Worm (Caenorhabditis elegans) whole organism, young adult: ENCODE results near the gene F43C11.4.

Experiments
- B0019.2 ChIP-seq: fragments of 200-800 bp; sonication (Bioruptor generic); conservative IDR thresholded peaks from 2 replicates; pipeline ENCODE4 v1.3.6; 2022; ENCODE audit warnings: missing genetic modification reagents, missing genetic modification characterization, missing compliant biosample characterization
- D2030.7 ChIP-seq: fragments of 200-800 bp; sonication (Bioruptor generic); IDR thresholded peaks from 2 replicates; pipeline ENCODE4 v1.3.6; 2022; ENCODE audit warnings: missing genetic modification reagents, missing genetic modification characterization, missing compliant biosample characterization
- F39B2.1 ChIP-seq: fragments of 200-800 bp; sonication (Bioruptor generic); IDR thresholded peaks from 2 replicates; pipeline ENCODE4 v1.3.6; 2022; ENCODE audit warnings: missing genetic modification reagents, missing genetic modification characterization, missing compliant biosample characterization
- F52B5.7 ChIP-seq: sonication (generic microtip); optimal IDR thresholded peaks from 2 replicates; lab custom pipeline; 2016; ENCODE audit warnings: mild to moderate bottlenecking, missing genetic modification characterization, missing compliant biosample characterization
- F57A8.1 ChIP-seq: fragments of 200-800 bp; sonication (Bioruptor generic); optimal IDR thresholded peaks from 2 replicates; lab custom pipeline; 2018; ENCODE audit warnings: mild to moderate bottlenecking, missing genetic modification characterization, moderate library complexity, missing compliant biosample characterization
- K11D2.4 ChIP-seq: fragments of 200-800 bp; sonication (Bioruptor generic); IDR thresholded peaks from 2 replicates; pipeline ENCODE4 v1.3.6; 2022; ENCODE audit warnings: missing genetic modification reagents, missing genetic modification characterization, missing compliant biosample characterization
- K12H6.12 ChIP-seq: fragments of 200-800 bp; sonication (Bioruptor generic); optimal IDR thresholded peaks from 2 replicates; lab custom pipeline; 2018; ENCODE audit warnings: mild to moderate bottlenecking, missing genetic modification characterization, missing compliant biosample characterization
- T26A5.8 ChIP-seq: sonication (generic microtip); optimal IDR thresholded peaks from 2 replicates; lab custom pipeline; 2016; ENCODE audit warnings: missing genetic modification characterization, missing compliant biosample characterization
- Y53F4B.3 ChIP-seq: fragments of 200-800 bp; sonication (Bioruptor generic); IDR thresholded peaks from 2 replicates; pipeline ENCODE4 v1.3.6; 2022; ENCODE audit warnings: missing genetic modification reagents, missing genetic modification characterization, missing compliant biosample characterization
- attf-6 ChIP-seq: fragments of 200-800 bp; sonication (Bioruptor generic); IDR thresholded peaks from 2 replicates; pipeline ENCODE4 v1.3.6; 2022; ENCODE audit warnings: missing genetic modification reagents, missing genetic modification characterization, missing compliant biosample characterization
- bed-2 ChIP-seq: fragments of 200-800 bp; sonication (Bioruptor generic); IDR thresholded peaks from 2 replicates; pipeline ENCODE4 v1.3.6; 2022; ENCODE audit warnings: missing genetic modification reagents, missing genetic modification characterization, missing compliant biosample characterization
- ceh-27 ChIP-seq: fragments of 200-800 bp; sonication (Bioruptor generic); optimal IDR thresholded peaks from 2 replicates; lab custom pipeline; 2018; ENCODE audit warnings: mild to moderate bottlenecking, missing genetic modification characterization, moderate library complexity, missing compliant biosample characterization
- ceh-79 ChIP-seq: sonication (generic microtip); optimal IDR thresholded peaks from 2 replicates; lab custom pipeline; 2017; ENCODE audit warnings: mild to moderate bottlenecking, missing genetic modification characterization, missing compliant biosample characterization
- efl-1 ChIP-seq: fragments of 150-350 bp; optimal IDR thresholded peaks from 2 replicates; lab custom pipeline; 2014; ENCODE audit warnings: missing biosample characterization, missing genetic modification reagents, missing genetic modification characterization
- egl-18 ChIP-seq: fragments of 200-800 bp; sonication (Bioruptor generic); IDR thresholded peaks from 2 replicates; pipeline ENCODE4 v1.3.6; 2022; ENCODE audit warnings: missing genetic modification reagents, missing genetic modification characterization, missing compliant biosample characterization
- hmg-20 ChIP-seq: fragments of 200-800 bp; sonication (Bioruptor generic); IDR thresholded peaks from 2 replicates; pipeline ENCODE4 v1.3.6; 2022; ENCODE audit warnings: missing genetic modification reagents, missing genetic modification characterization, missing compliant biosample characterization
- let-607 ChIP-seq, 2 experiments: fragments of 200-800 bp in 1 of 2; sonication (Bioruptor generic) in 1 of 2; sonication (generic microtip) in 1 of 2; optimal IDR thresholded peaks; 2 replicates each; lab custom pipeline; 2016 to 2018; ENCODE audit warnings: mild to moderate bottlenecking in 2 of 2, missing compliant biosample characterization in 2 of 2, missing genetic modification characterization in 2 of 2, moderate library complexity in 2 of 2, missing genotype in 1 of 2
- lir-1 ChIP-seq: fragments of 200-800 bp; sonication (Bioruptor generic); conservative IDR thresholded peaks from 2 replicates; pipeline ENCODE4 v1.3.6; 2022; ENCODE audit warnings: missing genetic modification reagents, missing genetic modification characterization, missing compliant biosample characterization
- lsl-1 ChIP-seq: fragments of 200-800 bp; sonication (Bioruptor generic); optimal IDR thresholded peaks from 2 replicates; lab custom pipeline; 2018; ENCODE audit warnings: mild to moderate bottlenecking, missing genetic modification characterization, moderate library complexity, missing compliant biosample characterization
- madf-10 ChIP-seq: sonication (generic microtip); optimal IDR thresholded peaks from 2 replicates; lab custom pipeline; 2016; ENCODE audit warnings: mild to moderate bottlenecking, missing genetic modification characterization, missing compliant biosample characterization
- mcd-1 ChIP-seq: fragments of 200-800 bp; sonication (Bioruptor generic); IDR thresholded peaks from 2 replicates; pipeline ENCODE4 v1.3.6; 2022; ENCODE audit warnings: missing genetic modification reagents, missing genetic modification characterization, missing compliant biosample characterization
- nhr-27 ChIP-seq: fragments of 200-800 bp; sonication (Bioruptor generic); optimal IDR thresholded peaks from 2 replicates; lab custom pipeline; 2018; ENCODE audit warnings: mild to moderate bottlenecking, missing genetic modification characterization, moderate library complexity, missing compliant biosample characterization
- nhr-90 ChIP-seq: sonication (generic microtip); optimal IDR thresholded peaks from 2 replicates; lab custom pipeline; 2016; ENCODE audit warnings: missing genotype, mild to moderate bottlenecking, missing genetic modification characterization, missing compliant biosample characterization
- pbrm-1 ChIP-seq: fragments of 200-800 bp; sonication (Bioruptor generic); IDR thresholded peaks from 2 replicates; pipeline ENCODE4 v1.3.6; 2022; ENCODE audit warnings: missing genetic modification reagents, missing genetic modification characterization, missing compliant biosample characterization
- pha-4 ChIP-seq: fragments of 150-350 bp; sonication (generic microtip); optimal IDR thresholded peaks from 2 replicates; lab custom pipeline; 2014; ENCODE audit warnings: missing biosample characterization, missing genetic modification reagents, missing genetic modification characterization
- rcor-1 ChIP-seq: fragments of 200-800 bp; sonication (Bioruptor generic); IDR thresholded peaks from 2 replicates; pipeline ENCODE4 v1.3.6; 2022; ENCODE audit warnings: missing genetic modification reagents, missing genetic modification characterization, missing compliant biosample characterization
- rec-8 ChIP-seq, 2 experiments: sonication (generic microtip); optimal IDR thresholded peaks; 2 replicates each; lab custom pipeline; 2016; ENCODE audit warnings: mild to moderate bottlenecking in 2 of 2, missing genetic modification characterization in 2 of 2, missing genetic modification reagents in 2 of 2, missing genotype in 2 of 2, missing biosample characterization in 1 of 2, missing compliant biosample characterization in 1 of 2, moderate library complexity in 1 of 2
- sea-2 ChIP-seq: fragments of 200-800 bp; sonication (Bioruptor generic); IDR thresholded peaks from 2 replicates; pipeline ENCODE4 v1.3.6; 2022; ENCODE audit warnings: missing genetic modification characterization, missing compliant biosample characterization
- snpc-4 ChIP-seq, 5 experiments: fragments of 150-350 bp in 1 of 5; sonication (generic microtip) in 4 of 5; optimal IDR thresholded peaks; 2 replicates each; lab custom pipeline; 2014 to 2018; ENCODE audit warnings: missing genetic modification characterization in 5 of 5, missing biosample characterization in 3 of 5, antibody characterized with exemption in 2 of 5, mild to moderate bottlenecking in 2 of 5, missing compliant biosample characterization in 2 of 5, missing genotype in 2 of 5, moderate library complexity in 2 of 5, missing genetic modification reagents in 1 of 5
- tbp1 ChIP-seq: fragments of 200-800 bp; sonication (Bioruptor generic); optimal IDR thresholded peaks from 2 replicates; lab custom pipeline; 2018; ENCODE audit warnings: mild to moderate bottlenecking, missing genetic modification characterization, missing compliant biosample characterization
- tbx-9 ChIP-seq: sonication (generic microtip); optimal IDR thresholded peaks from 2 replicates; lab custom pipeline; 2016; ENCODE audit warnings: borderline replicate concordance, missing genetic modification characterization, inconsistent platforms, missing compliant biosample characterization
- ztf-25 ChIP-seq: fragments of 200-800 bp; sonication (Bioruptor generic); IDR thresholded peaks from 2 replicates; pipeline ENCODE4 v1.3.6; 2022; ENCODE audit warnings: missing genetic modification reagents, missing genetic modification characterization, missing compliant biosample characterization
- ztf-6 ChIP-seq: fragments of 200-800 bp; sonication (Bioruptor generic); IDR thresholded peaks from 2 replicates; pipeline ENCODE4 v1.3.6; 2022; ENCODE audit warnings: missing genetic modification reagents, missing genetic modification characterization, missing compliant biosample characterization

F43C11.4 gene

DNA sequence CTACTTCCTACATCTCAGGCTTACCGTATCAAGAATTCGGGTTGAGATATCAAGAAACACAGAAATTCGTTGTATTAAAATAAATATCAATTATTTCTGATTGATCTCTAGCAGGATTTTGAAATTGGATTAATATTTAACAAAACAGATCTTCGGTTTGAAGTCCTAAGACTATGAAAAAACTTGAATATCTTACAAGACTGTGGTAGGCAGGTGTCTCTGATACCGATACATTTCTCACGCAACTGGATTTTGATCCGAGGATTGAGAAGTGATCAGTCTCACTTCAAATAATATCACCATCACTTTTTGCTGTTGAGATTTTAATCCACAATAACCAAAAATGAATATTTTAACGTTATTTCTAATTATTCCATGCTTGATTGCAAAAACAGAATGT lies at the start of gene F43C11.4:
TSS of gene F43C11.4 (plus strand) at position 301 of the 400 bp plus-strand sequence.
- TF ChIP-seq nhr-27 (tag; lab: Kevin White, UChicago) (no peak), nhr-90 (tag; lab: Kevin White, UChicago) (no peak), F52B5.7 (tag; lab: Kevin White, UChicago) (no peak), F57A8.1 (no peak), K12H6.12 (no peak), lsl-1 (no peak), D2030.7 (GFP tag; lab: Robert Waterston, UW) (no peak), Y53F4B.3 (GFP tag; lab: Robert Waterston, UW) (no peak), hmg-20 (GFP tag; lab: Robert Waterston, UW) (no peak)

DNA sequence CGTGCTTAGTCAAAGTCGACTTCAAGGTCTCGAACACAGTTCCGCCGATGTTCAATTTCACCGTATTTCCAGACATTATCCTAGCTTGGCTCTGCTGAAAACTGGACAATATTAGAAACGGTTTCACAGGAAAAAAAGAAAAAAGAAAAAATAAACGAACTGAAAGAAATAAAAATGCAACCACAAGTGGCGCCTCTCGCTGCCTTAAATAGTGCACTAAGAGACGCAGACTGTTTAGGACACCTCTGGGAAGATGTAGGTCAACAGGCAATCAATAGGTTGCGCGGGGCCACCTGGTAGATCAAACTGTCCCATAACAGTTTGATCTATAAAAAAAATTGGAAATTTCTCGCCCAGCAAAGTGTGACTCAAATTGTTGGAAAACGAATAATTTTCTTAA lies 48.0 kb upstream of the F43C11.4 start, which contains the start of gene B0281.4:
TSS of gene B0281.4 (minus strand) at position 101 of the 400 bp plus-strand sequence.
- TF ChIP-seq efl-1 (GFP tag; lab: Kevin White, UChicago) (no peak), K11D2.4 (no peak), T26A5.8 (tag; lab: Kevin White, UChicago) (no peak), ceh-27 (GFP tag; lab: Kevin White, UChicago) (no peak), lir-1 (GFP tag; lab: Robert Waterston, UW) (no peak), snpc-4 (GFP tag; optimal IDR thresholded peaks at IDR 0.05; lab: Kevin White, UChicago) (no peak), snpc-4 (tag; optimal IDR thresholded peaks at IDR 0.05; lab: Kevin White, UChicago) (no peak), egl-18 (no peak), let-607 (tag; optimal IDR thresholded peaks at IDR 0.05; lab: Kevin White, UChicago) (no peak), sea-2 (GFP tag; lab: Robert Waterston, UW) (no peak), rec-8 (tag; optimal IDR thresholded peaks at IDR 0.05; lab: Kevin White, UChicago) (no peak), F52B5.7 (tag; lab: Kevin White, UChicago) (no peak), mcd-1 (GFP tag; lab: Robert Waterston, UW) (no peak), ceh-79 (tag; lab: Kevin White, UChicago) (no peak), nhr-27 (tag; lab: Kevin White, UChicago) (no peak), bed-2 (no peak), ztf-6 (GFP tag; lab: Robert Waterston, UW) (no peak), tbx-9 (no peak), F57A8.1 (no peak), B0019.2 (GFP tag; lab: Robert Waterston, UW) (no peak)

ce11 chrII:2300861-2301260 lies 45.9 kb upstream of the F43C11.4 start, which contains the start of gene B0281.5:
Gene B0281.5, minus strand, starts transcription at chrII:2300961.
- TF ChIP-seq pbrm-1 (GFP tag; lab: Robert Waterston, UW) (no peak), F39B2.1 (GFP tag; lab: Robert Waterston, UW) (no peak), madf-10 (tag; lab: Kevin White, UChicago) (no peak), attf-6 (GFP tag; lab: Robert Waterston, UW) (no peak), pha-4 (tag; lab: Kevin White, UChicago) (no peak)

DNA sequence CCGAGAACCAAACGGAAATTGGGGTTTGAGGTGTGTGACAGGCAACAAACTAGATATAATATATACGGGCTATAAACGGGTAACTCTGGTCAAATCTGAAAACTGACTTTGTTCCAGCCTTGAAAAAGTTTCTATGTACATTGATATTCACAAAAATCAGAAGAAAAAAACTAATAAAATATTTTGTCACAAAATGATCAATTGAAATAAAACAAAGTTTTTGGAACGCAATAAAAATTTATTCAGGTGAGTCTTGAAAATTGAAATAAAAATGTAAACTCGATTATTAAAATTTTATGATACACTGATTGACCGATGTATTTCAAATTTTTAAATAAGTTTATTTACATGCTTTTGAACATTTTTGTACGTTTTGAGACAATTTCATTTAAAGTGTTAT lies 44.4 kb upstream of the F43C11.4 start, which contains the start of gene B0281.6:
TSS of gene B0281.6 (minus strand) at position 101 of the 400 bp plus-strand sequence.
- TF ChIP-seq tbp1 (GFP tag; lab: Kevin White, UChicago) (no peak), ztf-25 (GFP tag; lab: Robert Waterston, UW) (no peak), rcor-1 (GFP tag; lab: Robert Waterston, UW) (no peak)
